Fruit fly (Drosophila melanogaster) whole organism, embryonic: ENCODE results near the gene Pfdn2.

Source experiments
- B-H2 ChIP-seq: fragments of 200-800 bp; sonication (Bioruptor generic); optimal IDR thresholded peaks from 2 replicates; lab custom pipeline; 2018; ENCODE audit warnings: missing biosample characterization, mild to moderate bottlenecking, missing genetic modification characterization
- CG10366 ChIP-seq: fragments of 200-800 bp; sonication (Bioruptor generic); IDR thresholded peaks from 2 replicates; pipeline ENCODE4 v1.3.6; 2022; ENCODE audit warnings: missing biosample characterization, missing genetic modification characterization
- CG12104 ChIP-seq: fragments of 200-800 bp; sonication (Bioruptor generic); optimal IDR thresholded peaks from 3 replicates; lab custom pipeline; 2016; ENCODE audit warnings: missing biosample characterization, missing genetic modification characterization
- CG1233 ChIP-seq: fragments of 200-800 bp; sonication (Bioruptor generic); optimal IDR thresholded peaks from 4 replicates; lab custom pipeline; 2018; ENCODE audit warnings: missing biosample characterization, mild to moderate bottlenecking, missing genetic modification characterization
- CG13296 ChIP-seq: fragments of 200-800 bp; sonication (Bioruptor generic); optimal IDR thresholded peaks from 3 replicates; lab custom pipeline; 2018; ENCODE audit warnings: missing biosample characterization, mild to moderate bottlenecking, missing genetic modification characterization
- CG13424 ChIP-seq: fragments of 200-800 bp; sonication (Bioruptor generic); optimal IDR thresholded peaks from 2 replicates; lab custom pipeline; 2019; ENCODE audit warnings: missing biosample characterization, mild to moderate bottlenecking, missing genetic modification characterization, moderate library complexity
- CG13624 ChIP-seq: fragments of 200-800 bp; sonication (Bioruptor generic); optimal IDR thresholded peaks from 2 replicates; lab custom pipeline; 2016; ENCODE audit warnings: missing biosample characterization, missing genetic modification characterization
- CG13894 ChIP-seq: fragments of 200-800 bp; sonication (Bioruptor generic); optimal IDR thresholded peaks from 3 replicates; lab custom pipeline; 2018; ENCODE audit warnings: missing biosample characterization, mild to moderate bottlenecking, missing genetic modification characterization, moderate library complexity
- CG14441 ChIP-seq: fragments of 200-800 bp; sonication (Bioruptor generic); IDR thresholded peaks from 2 replicates; pipeline ENCODE4 v1.3.6; 2022; ENCODE audit warnings: missing biosample characterization, missing genetic modification characterization
- CG14667 ChIP-seq: fragments of 200-800 bp; sonication (Bioruptor generic); IDR thresholded peaks from 2 replicates; pipeline ENCODE4 v1.3.6; 2022; ENCODE audit warnings: missing biosample characterization, missing genetic modification characterization
- CG16779 ChIP-seq: fragments of 200-800 bp; sonication (Bioruptor generic); IDR thresholded peaks from 2 replicates; pipeline ENCODE4 v1.3.6; 2022; ENCODE audit warnings: missing biosample characterization, missing genetic modification characterization
- CG17186 ChIP-seq: fragments of 200-800 bp; sonication (Bioruptor generic); optimal IDR thresholded peaks from 3 replicates; lab custom pipeline; 2017; ENCODE audit warnings: missing biosample characterization, missing genetic modification reagents, missing genetic modification characterization
- CG17328 ChIP-seq: fragments of 200-800 bp; sonication (Bioruptor generic); IDR thresholded peaks from 2 replicates; pipeline ENCODE4 v1.3.6; 2022; ENCODE audit warnings: missing biosample characterization, missing genetic modification characterization
- CG17912 ChIP-seq: fragments of 200-800 bp; sonication (Bioruptor generic); optimal IDR thresholded peaks from 2 replicates; lab custom pipeline; 2018; ENCODE audit warnings: missing biosample characterization, mild to moderate bottlenecking, missing genetic modification characterization
- CG32532 ChIP-seq: fragments of 200-800 bp; sonication (Bioruptor generic); IDR thresholded peaks from 2 replicates; pipeline ENCODE4 v1.3.6; 2022; ENCODE audit warnings: missing biosample characterization, missing genetic modification characterization
- CG3281 ChIP-seq: fragments of 200-800 bp; sonication (Bioruptor generic); optimal IDR thresholded peaks from 3 replicates; lab custom pipeline; 2017; ENCODE audit warnings: missing biosample characterization, mild to moderate bottlenecking, missing genetic modification characterization
- CG34224 ChIP-seq: fragments of 200-800 bp; sonication (Bioruptor generic); IDR thresholded peaks from 3 replicates; pipeline ENCODE4 v1.3.6; 2022; ENCODE audit warnings: missing biosample characterization, missing genetic modification characterization; ENCODE audit not compliant: partially characterized antibody
- CG3726 ChIP-seq: fragments of 200-800 bp; sonication (Bioruptor generic); IDR thresholded peaks from 3 replicates; pipeline ENCODE4, ENCODE4 v1.3.6; 2022; ENCODE audit warnings: missing biosample characterization, missing genetic modification characterization
- CG3838 ChIP-seq: fragments of 200-800 bp; sonication (Bioruptor generic); optimal IDR thresholded peaks from 3 replicates; lab custom pipeline; 2016; ENCODE audit warnings: missing biosample characterization, missing genetic modification characterization
- CG4820 ChIP-seq: fragments of 200-800 bp; sonication (Bioruptor generic); optimal IDR thresholded peaks from 3 replicates; lab custom pipeline; 2016; ENCODE audit warnings: missing biosample characterization, missing genetic modification characterization
- CG6175 ChIP-seq: fragments of 200-800 bp; sonication (Bioruptor generic); IDR thresholded peaks from 3 replicates; pipeline ENCODE4 v1.3.6; 2022; ENCODE audit warnings: missing biosample characterization, missing genetic modification characterization
- CG7839 ChIP-seq: fragments of 200-800 bp; sonication (Bioruptor generic); optimal IDR thresholded peaks from 3 replicates; lab custom pipeline; 2018; ENCODE audit warnings: missing biosample characterization, mild to moderate bottlenecking, missing genetic modification characterization, moderate library complexity
- CrebB ChIP-seq: fragments of 200-800 bp; sonication (Bioruptor generic); optimal IDR thresholded peaks from 3 replicates; lab custom pipeline; 2018; ENCODE audit warnings: missing biosample characterization, mild to moderate bottlenecking, missing genetic modification characterization
- Elba2 ChIP-seq: fragments of 200-800 bp; sonication (Bioruptor generic); optimal IDR thresholded peaks from 3 replicates; lab custom pipeline; 2016; ENCODE audit warnings: missing biosample characterization, missing genetic modification characterization
- Fer2 ChIP-seq: fragments of 200-800 bp; sonication (Bioruptor generic); optimal IDR thresholded peaks from 2 replicates; lab custom pipeline; 2018; ENCODE audit warnings: missing biosample characterization, mild to moderate bottlenecking, missing genetic modification characterization, moderate library complexity
- HLH3B ChIP-seq: fragments of 200-800 bp; sonication (Bioruptor generic); IDR thresholded peaks from 2 replicates; pipeline ENCODE4 v1.3.6; 2022; ENCODE audit warnings: missing biosample characterization, missing genetic modification characterization
- Hey ChIP-seq: fragments of 200-800 bp; sonication (Bioruptor generic); optimal IDR thresholded peaks from 3 replicates; lab custom pipeline; 2018; ENCODE audit warnings: missing biosample characterization, mild to moderate bottlenecking, missing genetic modification characterization
- MTF-1 ChIP-seq: fragments of 200-800 bp; sonication (Bioruptor generic); optimal IDR thresholded peaks from 2 replicates; lab custom pipeline; 2018; ENCODE audit warnings: missing biosample characterization, mild to moderate bottlenecking, missing genetic modification characterization, borderline replicate concordance
- Mad ChIP-seq: fragments of 200-800 bp; sonication (Bioruptor generic); optimal IDR thresholded peaks from 2 replicates; lab custom pipeline; 2016; ENCODE audit warnings: missing biosample characterization, missing genetic modification characterization
- Pdp1 ChIP-seq, 2 experiments: fragments of 200-800 bp; sonication (Bioruptor generic); optimal IDR thresholded peaks; 3 replicates each; lab custom pipeline; 2016; ENCODE audit warnings: missing biosample characterization in 2 of 2, missing genetic modification characterization in 2 of 2, mild to moderate bottlenecking in 1 of 2, moderate library complexity in 1 of 2
- Ravus ChIP-seq: fragments of 200-800 bp; sonication (Bioruptor generic); IDR thresholded peaks from 2 replicates; pipeline ENCODE4 v1.3.6; 2022; ENCODE audit warnings: missing biosample characterization, missing genetic modification characterization
- Vsx1 ChIP-seq: fragments of 200-800 bp; sonication (Bioruptor generic); optimal IDR thresholded peaks from 2 replicates; lab custom pipeline; 2017; ENCODE audit warnings: missing biosample characterization, mild to moderate bottlenecking, missing genetic modification characterization, missing genetic modification reagents
- Xbp1 ChIP-seq: fragments of 200-800 bp; sonication (Bioruptor generic); optimal IDR thresholded peaks from 3 replicates; lab custom pipeline; 2016; ENCODE audit warnings: missing biosample characterization, mild to moderate bottlenecking, missing genetic modification characterization
- YL-1 ChIP-seq: fragments of 200-800 bp; sonication (Bioruptor generic); optimal IDR thresholded peaks from 3 replicates; lab custom pipeline; 2017; ENCODE audit warnings: missing biosample characterization, mild to moderate bottlenecking, missing genetic modification characterization
- bcd ChIP-seq: fragments of 200-800 bp; sonication (Bioruptor generic); optimal IDR thresholded peaks from 2 replicates; lab custom pipeline; 2017; ENCODE audit warnings: missing biosample characterization, mild to moderate bottlenecking, missing genetic modification characterization
- cg ChIP-seq: fragments of 200-800 bp; sonication (Bioruptor generic); optimal IDR thresholded peaks from 3 replicates; lab custom pipeline; 2019; ENCODE audit warnings: missing biosample characterization, mild to moderate bottlenecking, missing genetic modification characterization, moderate library complexity
- chif ChIP-seq, 2 experiments: fragments of 200-800 bp; sonication (Bioruptor generic); optimal IDR thresholded peaks; 3 replicates each; lab custom pipeline; 2016; ENCODE audit warnings: missing biosample characterization in 2 of 2, missing genetic modification characterization in 2 of 2
- crp ChIP-seq, 2 experiments: fragments of 200-800 bp; sonication (Bioruptor generic); optimal IDR thresholded peaks; 2 replicates in 1 of 2; 3 replicates in 1 of 2; lab custom pipeline; 2017; ENCODE audit warnings: missing biosample characterization in 2 of 2, missing genetic modification characterization in 2 of 2, mild to moderate bottlenecking in 1 of 2, moderate library complexity in 1 of 2
- danr ChIP-seq: fragments of 200-800 bp; sonication (Bioruptor generic); IDR thresholded peaks from 2 replicates; pipeline ENCODE4 v1.3.6; 2022; ENCODE audit warnings: missing biosample characterization, missing genetic modification characterization
- ems ChIP-seq: fragments of 200-800 bp; sonication (Bioruptor generic); optimal IDR thresholded peaks from 3 replicates; lab custom pipeline; 2016; ENCODE audit warnings: missing biosample characterization, missing genetic modification characterization
- eve ChIP-seq, 2 experiments: fragments of >200 bp; optimal IDR thresholded peaks; 2 replicates each; lab custom pipeline; 2017; ENCODE audit warnings: missing biosample characterization in 2 of 2, missing genetic modification characterization in 2 of 2
- fu2 ChIP-seq: fragments of 200-800 bp; sonication (Bioruptor generic); optimal IDR thresholded peaks from 2 replicates; lab custom pipeline; 2016; ENCODE audit warnings: missing biosample characterization, missing genetic modification characterization
- grau ChIP-seq: fragments of 200-800 bp; optimal IDR thresholded peaks from 3 replicates; lab custom pipeline; 2019; ENCODE audit warnings: missing biosample characterization, mild to moderate bottlenecking, missing genetic modification characterization, moderate library complexity
- grn ChIP-seq: fragments of 200-800 bp; sonication (Bioruptor generic); optimal IDR thresholded peaks from 3 replicates; lab custom pipeline; 2017; ENCODE audit warnings: missing biosample characterization, missing genetic modification characterization
- onecut ChIP-seq: fragments of 200-800 bp; sonication (Bioruptor generic); IDR thresholded peaks from 2 replicates; pipeline ENCODE4 v1.3.6; 2022; ENCODE audit warnings: missing biosample characterization, missing genetic modification characterization
- ro ChIP-seq: fragments of 200-800 bp; sonication (Bioruptor generic); IDR thresholded peaks from 2 replicates; pipeline ENCODE4 v1.3.6; 2022; ENCODE audit warnings: missing biosample characterization, missing genetic modification characterization
- sc ChIP-seq, 3 experiments: fragments of >200 bp in 2 of 3; fragments of 200-800 bp in 1 of 3; sonication (Bioruptor generic) in 1 of 3; optimal IDR thresholded peaks; 2 replicates in 2 of 3; 3 replicates in 1 of 3; lab custom pipeline; 2017; ENCODE audit warnings: mild to moderate bottlenecking in 1 of 3, missing biosample characterization in 1 of 3, missing genetic modification characterization in 1 of 3, missing genetic modification reagents in 1 of 3
- tna ChIP-seq: fragments of 200-800 bp; sonication (Bioruptor generic); IDR thresholded peaks from 2 replicates; pipeline ENCODE4 v1.3.6; 2022; ENCODE audit warnings: missing biosample characterization, missing genetic modification characterization; ENCODE audit not compliant: partially characterized antibody
- unpg ChIP-seq: fragments of 200-800 bp; sonication (Bioruptor generic); optimal IDR thresholded peaks from 3 replicates; lab custom pipeline; 2018; ENCODE audit warnings: missing biosample characterization, mild to moderate bottlenecking, missing genetic modification characterization, moderate library complexity
- vnd ChIP-seq: fragments of 200-800 bp; sonication (Bioruptor generic); IDR thresholded peaks from 3 replicates; pipeline ENCODE4 v1.3.6; 2022; ENCODE audit warnings: missing biosample characterization, missing genetic modification characterization; ENCODE audit not compliant: partially characterized antibody
- yki ChIP-seq: fragments of >200 bp; optimal IDR thresholded peaks from 3 replicates; lab custom pipeline; 2018

Gene Pfdn2

DNA sequence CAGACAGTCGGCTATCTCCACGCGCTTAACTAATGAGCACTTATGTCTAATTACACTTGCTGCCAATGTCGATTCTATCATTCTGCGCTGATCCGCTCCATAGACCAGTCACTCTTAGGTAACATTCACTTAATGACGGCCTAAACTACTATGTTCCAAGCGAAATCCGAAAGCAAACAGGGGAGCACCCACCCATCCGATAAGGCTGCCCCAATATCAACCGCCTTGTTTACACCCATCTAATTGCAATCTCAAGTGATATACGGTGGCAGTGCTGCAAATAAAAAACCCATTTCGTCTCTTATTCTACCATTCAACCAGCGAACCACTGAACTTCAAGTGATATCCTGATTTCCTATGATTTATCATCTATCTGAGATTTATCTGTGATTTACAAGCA lies 24.8 kb downstream of the Pfdn2 start (continued):
- TF ChIP-seq grn (GFP tag; lab: Kevin White, UChicago) (peak; percentile 40), HLH3B (GFP tag; lab: Robert Waterston, UW) (no peak), CrebB (tag; lab: Kevin White, UChicago) (peak; percentile 61), CG17186 (no peak), unpg (GFP tag; lab: Kevin White, UChicago) (no peak), cg (no peak), CG3838 (GFP tag; lab: Kevin White, UChicago) (no peak), Elba2 (GFP tag; lab: Kevin White, UChicago) (no peak), yki (no peak), Ravus (GFP tag; lab: Robert Waterston, UW) (no peak), grau (tag; lab: Kevin White, UChicago) (peak; percentile 5), CG7839 (tag; lab: Kevin White, UChicago) (peak; percentile 6), chif (GFP tag; optimal IDR thresholded peaks at IDR 0.05; lab: Kevin White, UChicago) (no peak), crp (GFP tag; optimal IDR thresholded peaks at IDR 0.05; lab: Kevin White, UChicago) (no peak), Fer2 (tag; lab: Kevin White, UChicago) (peak; percentile 5), ro (GFP tag; lab: Robert Waterston, UW) (no peak), CG14441 (no peak), Hey (tag; lab: Kevin White, UChicago) (peak; percentile 64), CG13624 (GFP tag; lab: Kevin White, UChicago) (no peak), tna (GFP tag; lab: Robert Waterston, UW) (no peak), danr (GFP tag; lab: Robert Waterston, UW) (no peak), CG3281 (peak; percentile 64), Mad (GFP tag; lab: Kevin White, UChicago) (no peak), CG13424 (tag; lab: Kevin White, UChicago) (no peak), bcd (GFP tag; lab: Kevin White, UChicago) (no peak), MTF-1 (GFP tag; lab: Kevin White, UChicago) (peak; percentile 43), YL-1 (GFP tag; lab: Kevin White, UChicago) (no peak), Pdp1 (GFP tag; optimal IDR thresholded peaks at IDR 0.05; lab: Kevin White, UChicago) (peak in 1 of 2 experiments; percentile 58), CG13894 (tag; lab: Kevin White, UChicago) (peak; percentile 54), CG32532 (no peak), fu2 (GFP tag; lab: Kevin White, UChicago) (no peak), Vsx1 (GFP tag; lab: Kevin White, UChicago) (no peak), sc (optimal IDR thresholded peaks at IDR 0.05; lab: Kevin White, UChicago) (no peak), sc (GFP tag; optimal IDR thresholded peaks at IDR 0.05; lab: Kevin White, UChicago) (no peak), CG10366 (GFP tag; lab: Robert Waterston, UW) (no peak), CG17912 (GFP tag; lab: Kevin White, UChicago) (peak; percentile 18), B-H2 (GFP tag; lab: Kevin White, UChicago) (peak; percentile 6), CG12104 (GFP tag; lab: Kevin White, UChicago) (no peak), vnd (no peak), CG34224 (GFP tag; lab: Robert Waterston, UW) (no peak), eve (GFP tag; optimal IDR thresholded peaks at IDR 0.05; lab: Kevin White, UChicago) (no peak), CG6175 (GFP tag; lab: Robert Waterston, UW) (no peak), CG14667 (GFP tag; lab: Robert Waterston, UW) (no peak), CG4820 (no peak), CG13296 (GFP tag; lab: Kevin White, UChicago) (peak; percentile 86), CG17328 (no peak), CG1233 (GFP tag; lab: Kevin White, UChicago) (peak; percentile 6), onecut (GFP tag; lab: Robert Waterston, UW) (no peak), CG16779 (GFP tag; lab: Robert Waterston, UW) (peak; percentile 59; the same call in 1 of the 2 replicates), CG3726 (GFP tag; lab: Robert Waterston, UW) (no peak), ems (GFP tag; lab: Kevin White, UChicago) (no peak), Xbp1 (GFP tag; lab: Kevin White, UChicago) (no peak)
